Comparison of ENCODE assay signal across 5 fruit fly cellular contexts in the genomic region with DNA sequence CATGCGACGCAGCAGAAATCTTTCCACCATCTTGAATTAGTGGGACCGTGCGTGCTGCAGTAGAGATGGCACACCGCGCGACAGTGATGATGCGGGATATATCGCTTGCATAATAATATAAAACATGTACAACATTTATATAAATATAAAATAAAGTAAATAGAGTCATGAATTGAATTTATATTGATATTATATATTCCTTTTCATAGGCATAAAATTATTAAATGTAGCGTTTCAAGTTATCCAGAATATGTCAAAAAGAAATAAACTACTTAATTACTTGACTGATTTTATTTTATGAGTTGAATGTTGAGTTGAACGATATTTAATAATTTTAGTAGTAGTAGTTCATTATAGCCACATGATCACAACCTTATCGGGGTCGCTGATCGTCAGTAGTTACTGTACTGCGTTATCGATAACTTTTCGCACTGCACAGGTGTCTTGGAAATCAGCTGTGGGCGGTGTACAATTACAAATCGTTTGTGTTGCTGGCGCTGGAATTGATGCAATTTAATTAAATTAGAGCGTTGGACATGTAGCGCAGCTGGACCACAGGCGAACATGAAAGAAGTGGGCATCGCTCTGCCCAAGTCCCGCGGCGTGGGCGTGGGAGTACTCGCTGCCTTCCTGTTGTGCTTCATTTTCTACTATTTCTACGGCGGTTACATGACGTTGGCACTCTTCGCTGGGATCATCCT.
TF ChIP-seq lines count a peak whose summit lies in the region.

A gene (minus strand): TSS at position 43 of the 701 bp plus-strand sequence.
A gene (plus strand): TSS at position 436 of the 701 bp plus-strand sequence.

- no peak for TF ChIP-seq CTCF in whole organism, embryonic (GFP tag; optimal IDR thresholded peaks at IDR 0.05; lab: Kevin White, UChicago)

TF ChIP-seq in whole organism, adult, 20 proteins besides CTCF, POLR2A, EP300 and RAD21 (continues in another document):
- TF ChIP-seq ovo (GFP tag; optimal IDR thresholded peaks at IDR 0.05; lab: Kevin White, UChicago), result peak; percentile 77
- peak; percentile 90 for TF ChIP-seq CG7101 (tag; optimal IDR thresholded peaks at IDR 0.05; lab: Kevin White, UChicago)
- TF ChIP-seq cic (GFP tag; optimal IDR thresholded peaks at IDR 0.05; lab: Kevin White, UChicago), result peak; percentile 56
- TF ChIP-seq toe (GFP tag; optimal IDR thresholded peaks at IDR 0.05; lab: Kevin White, UChicago), result no peak
- peak; percentile 82 for TF ChIP-seq Mnt (GFP tag; optimal IDR thresholded peaks at IDR 0.05; lab: Kevin White, UChicago)
- TF ChIP-seq CG14711 (tag; optimal IDR thresholded peaks at IDR 0.05; lab: Kevin White, UChicago), result peak; percentile 80
- peak; percentile 77 for TF ChIP-seq Clk (GFP tag; optimal IDR thresholded peaks at IDR 0.05; lab: Kevin White, UChicago)
- peak; percentile 92 for TF ChIP-seq CG11617 (GFP tag; optimal IDR thresholded peaks at IDR 0.05; lab: Kevin White, UChicago)
- peak; percentile 87 for TF ChIP-seq CG12768 (GFP tag; optimal IDR thresholded peaks at IDR 0.05; lab: Kevin White, UChicago)
- peak; percentile 79 for TF ChIP-seq Crg-1 (GFP tag; optimal IDR thresholded peaks at IDR 0.05; lab: Kevin White, UChicago)
- no peak for TF ChIP-seq Hr96 (GFP tag; optimal IDR thresholded peaks at IDR 0.05; lab: Kevin White, UChicago)
- TF ChIP-seq CG1620 (GFP tag; optimal IDR thresholded peaks at IDR 0.05; lab: Kevin White, UChicago), result peak; percentile 81
- peak; percentile 85 for TF ChIP-seq CG7045 (GFP tag; optimal IDR thresholded peaks at IDR 0.05; lab: Kevin White, UChicago)
- TF ChIP-seq tj (GFP tag; optimal IDR thresholded peaks at IDR 0.05; lab: Kevin White, UChicago), result peak; percentile 80
- no peak for TF ChIP-seq CG5204 (GFP tag; optimal IDR thresholded peaks at IDR 0.05; lab: Kevin White, UChicago)
- no peak for TF ChIP-seq kay (GFP tag; lab: Kevin White, UChicago; ENCODE audit: borderline replicate concordance)

TF ChIP-seq in whole organism, embryonic, 481 proteins besides CTCF, POLR2A, EP300 and RAD21 (continues in another document):
- no peak for TF ChIP-seq Lim3 (GFP tag; IDR thresholded peaks at IDR 0.05; lab: Robert Waterston, UW)
- peak; percentile 82 for TF ChIP-seq zfh1 (GFP tag; IDR thresholded peaks at IDR 0.05; lab: Robert Waterston, UW)
- peak; percentile 90 for TF ChIP-seq CG9727 (GFP tag; optimal IDR thresholded peaks at IDR 0.05; lab: Kevin White, UChicago)
- TF ChIP-seq HmgD (GFP tag; optimal IDR thresholded peaks at IDR 0.05; lab: Kevin White, UChicago), result no peak
- peak; percentile 95 for TF ChIP-seq row (GFP tag; IDR thresholded peaks at IDR 0.05; lab: Robert Waterston, UW)
- no peak for TF ChIP-seq Tbp (GFP tag; optimal IDR thresholded peaks at IDR 0.05; lab: Kevin White, UChicago)
- TF ChIP-seq CG12391 (tag; optimal IDR thresholded peaks at IDR 0.05; lab: Kevin White, UChicago), result peak; percentile 91
- TF ChIP-seq Opbp (GFP tag; IDR thresholded peaks at IDR 0.05; lab: Robert Waterston, UW; ENCODE audit: partially characterized antibody), result no peak; the same call in 2 of the 3 replicates
- TF ChIP-seq kah (GFP tag; optimal IDR thresholded peaks at IDR 0.05; lab: Kevin White, UChicago), result peak; percentile 96
- peak; percentile 82 for TF ChIP-seq HLH3B (GFP tag; IDR thresholded peaks at IDR 0.05; lab: Robert Waterston, UW)
- no peak for TF ChIP-seq gsb-n (tag; optimal IDR thresholded peaks at IDR 0.05; lab: Kevin White, UChicago)
- peak; percentile 90 for TF ChIP-seq sisA (GFP tag; IDR thresholded peaks at IDR 0.05; lab: Robert Waterston, UW)
- peak; percentile 83 for TF ChIP-seq CG9797 (GFP tag; optimal IDR thresholded peaks at IDR 0.05; lab: Kevin White, UChicago)
- no peak for TF ChIP-seq tap (tag; optimal IDR thresholded peaks at IDR 0.05; lab: Kevin White, UChicago)
- TF ChIP-seq ase (GFP tag; IDR thresholded peaks at IDR 0.05; lab: Robert Waterston, UW), result peak; percentile 80; the same call in 2 of the 3 replicates
- peak; percentile 41 for TF ChIP-seq CG1647 (GFP tag; optimal IDR thresholded peaks at IDR 0.05; lab: Kevin White, UChicago)

TF ChIP-seq in whole organism, prepupa, 60 proteins besides CTCF, POLR2A, EP300 and RAD21 (continues in another document):
- TF ChIP-seq CG15336 (GFP tag; IDR thresholded peaks at IDR 0.05; lab: Robert Waterston, UW), result peak; percentile 67
- peak; percentile 88 for TF ChIP-seq CG3032 (tag; optimal IDR thresholded peaks at IDR 0.05; lab: Kevin White, UChicago)
- no peak for TF ChIP-seq Hr4 (GFP tag; optimal IDR thresholded peaks at IDR 0.05; lab: Kevin White, UChicago)
- no peak for TF ChIP-seq Sox102F (GFP tag; optimal IDR thresholded peaks at IDR 0.05; lab: Kevin White, UChicago)
- TF ChIP-seq lz (GFP tag; optimal IDR thresholded peaks at IDR 0.05; lab: Kevin White, UChicago), result peak; percentile 84
- TF ChIP-seq net (GFP tag; optimal IDR thresholded peaks at IDR 0.05; lab: Kevin White, UChicago), result no peak
- peak; percentile 89 for TF ChIP-seq eg (GFP tag; IDR thresholded peaks at IDR 0.05; lab: Robert Waterston, UW)
- peak; percentile 70 for TF ChIP-seq dac (GFP tag; optimal IDR thresholded peaks at IDR 0.05; lab: Kevin White, UChicago)
- TF ChIP-seq cyc (GFP tag; optimal IDR thresholded peaks at IDR 0.05; lab: Kevin White, UChicago), result peak; percentile 85
- TF ChIP-seq CG6792 (GFP tag; optimal IDR thresholded peaks at IDR 0.05; lab: Kevin White, UChicago), result peak; percentile 82
- no peak for TF ChIP-seq fkh (GFP tag; optimal IDR thresholded peaks at IDR 0.05; lab: Kevin White, UChicago)
- no peak for TF ChIP-seq CG8632 (GFP tag; optimal IDR thresholded peaks at IDR 0.05; lab: Kevin White, UChicago)
- TF ChIP-seq Gug (GFP tag; IDR thresholded peaks at IDR 0.05; lab: Robert Waterston, UW), result peak; percentile 75
- TF ChIP-seq acj6 (GFP tag; optimal IDR thresholded peaks at IDR 0.05; lab: Kevin White, UChicago), result peak; percentile 88
- peak; percentile 90 for TF ChIP-seq Sox15 (GFP tag; optimal IDR thresholded peaks at IDR 0.05; lab: Kevin White, UChicago)
- TF ChIP-seq topi (GFP tag; optimal IDR thresholded peaks at IDR 0.05; lab: Kevin White, UChicago), result no peak
- TF ChIP-seq CG11902 (GFP tag; optimal IDR thresholded peaks at IDR 0.05; lab: Kevin White, UChicago), result peak; percentile 86

TF ChIP-seq in whole organism, pupa, 21 proteins besides CTCF, POLR2A, EP300 and RAD21 (continues in another document):
- TF ChIP-seq gl (tag; optimal IDR thresholded peaks at IDR 0.05; lab: Kevin White, UChicago) (peak; percentile 34), CG34367 (tag; optimal IDR thresholded peaks at IDR 0.05; lab: Kevin White, UChicago) (peak; percentile 72), EcR (GFP tag; optimal IDR thresholded peaks at IDR 0.05; lab: Kevin White, UChicago) (no peak), CG12605 (GFP tag; IDR thresholded peaks at IDR 0.05; lab: Robert Waterston, UW) (peak; percentile 71), CG32121 (GFP tag; IDR thresholded peaks at IDR 0.05; lab: Robert Waterston, UW) (peak; percentile 76), rn (GFP tag; IDR thresholded peaks at IDR 0.05; lab: Robert Waterston, UW) (peak; percentile 55; the same call in 1 of the 2 replicates), CG13204 (GFP tag; optimal IDR thresholded peaks at IDR 0.05; lab: Kevin White, UChicago) (no peak), CG9948 (tag; optimal IDR thresholded peaks at IDR 0.05; lab: Kevin White, UChicago) (peak; percentile 84), CG10348 (GFP tag; IDR thresholded peaks at IDR 0.05; lab: Robert Waterston, UW) (no peak), fd96Ca (GFP tag; IDR thresholded peaks at IDR 0.05; lab: Robert Waterston, UW) (peak; percentile 77), Ets98B (GFP tag; IDR thresholded peaks at IDR 0.05; lab: Robert Waterston, UW) (peak; percentile 64; the same call in 1 of the 2 replicates), CG17806 (tag; optimal IDR thresholded peaks at IDR 0.05; lab: Kevin White, UChicago) (peak; percentile 75), CG14655 (GFP tag; optimal IDR thresholded peaks at IDR 0.05; lab: Kevin White, UChicago) (no peak), CG8301 (tag; optimal IDR thresholded peaks at IDR 0.05; lab: Kevin White, UChicago) (no peak), Pif1A (GFP tag; optimal IDR thresholded peaks at IDR 0.05; lab: Kevin White, UChicago) (no peak), CG4496 (GFP tag; IDR thresholded peaks at IDR 0.05; lab: Robert Waterston, UW) (peak; percentile 90), Pif1B (GFP tag; optimal IDR thresholded peaks at IDR 0.05; lab: Kevin White, UChicago) (no peak), CG8159 (tag; optimal IDR thresholded peaks at IDR 0.05; lab: Kevin White, UChicago) (peak; percentile 85), Snoo (tag; optimal IDR thresholded peaks at IDR 0.05; lab: Kevin White, UChicago) (peak; percentile 79)

TF ChIP-seq in whole organism, wandering third instar larva, 38 proteins besides CTCF, POLR2A, EP300 and RAD21 (continues in another document):
- TF ChIP-seq ey (GFP tag; optimal IDR thresholded peaks at IDR 0.05; lab: Kevin White, UChicago) (peak; percentile 72), Dfd (GFP tag; optimal IDR thresholded peaks at IDR 0.05; lab: Kevin White, UChicago) (no peak), Rel (GFP tag; optimal IDR thresholded peaks at IDR 0.05; lab: Kevin White, UChicago) (no peak), Rel (tag; optimal IDR thresholded peaks at IDR 0.05; lab: Kevin White, UChicago) (peak; percentile 41), Dif (GFP tag; optimal IDR thresholded peaks at IDR 0.05; lab: Kevin White, UChicago; ENCODE audit: partially characterized antibody) (no peak), sv (GFP tag; optimal IDR thresholded peaks at IDR 0.05; lab: Kevin White, UChicago) (peak; percentile 80), jim (GFP tag; optimal IDR thresholded peaks at IDR 0.05; lab: Kevin White, UChicago) (no peak), rgr (GFP tag; optimal IDR thresholded peaks at IDR 0.05; lab: Kevin White, UChicago) (peak; percentile 84), Hr78 (GFP tag; optimal IDR thresholded peaks at IDR 0.05; lab: Kevin White, UChicago) (no peak), GATAd (GFP tag; optimal IDR thresholded peaks at IDR 0.05; lab: Kevin White, UChicago) (peak; percentile 56), brk (GFP tag; optimal IDR thresholded peaks at IDR 0.05; lab: Kevin White, UChicago) (no peak), dl (GFP tag; optimal IDR thresholded peaks at IDR 0.05; lab: Kevin White, UChicago; ENCODE audit: insufficient read depth in 1 of 2, partially characterized antibody in 2 of 2) (no peak), h (GFP tag; optimal IDR thresholded peaks at IDR 0.05; lab: Kevin White, UChicago) (no peak), woc (GFP tag; optimal IDR thresholded peaks at IDR 0.05; lab: Kevin White, UChicago) (no peak), fru (GFP tag; optimal IDR thresholded peaks at IDR 0.05; lab: Kevin White, UChicago) (no peak), CG9705 (GFP tag; optimal IDR thresholded peaks at IDR 0.05; lab: Kevin White, UChicago) (peak; percentile 79), dsf (GFP tag; optimal IDR thresholded peaks at IDR 0.05; lab: Kevin White, UChicago; ENCODE audit: borderline replicate concordance) (no peak), sage (GFP tag; optimal IDR thresholded peaks at IDR 0.05; lab: Kevin White, UChicago) (no peak), N (GFP tag; optimal IDR thresholded peaks at IDR 0.05; lab: Kevin White, UChicago) (no peak), lola (GFP tag; optimal IDR thresholded peaks at IDR 0.05; lab: Kevin White, UChicago) (no peak), CG32264 (GFP tag; optimal IDR thresholded peaks at IDR 0.05; lab: Kevin White, UChicago) (no peak), Hnf4 (GFP tag; optimal IDR thresholded peaks at IDR 0.05; lab: Kevin White, UChicago) (no peak)
